Worm (Caenorhabditis elegans): ENCODE results near the gene srz-15.

The srz-15 gene

DNA sequence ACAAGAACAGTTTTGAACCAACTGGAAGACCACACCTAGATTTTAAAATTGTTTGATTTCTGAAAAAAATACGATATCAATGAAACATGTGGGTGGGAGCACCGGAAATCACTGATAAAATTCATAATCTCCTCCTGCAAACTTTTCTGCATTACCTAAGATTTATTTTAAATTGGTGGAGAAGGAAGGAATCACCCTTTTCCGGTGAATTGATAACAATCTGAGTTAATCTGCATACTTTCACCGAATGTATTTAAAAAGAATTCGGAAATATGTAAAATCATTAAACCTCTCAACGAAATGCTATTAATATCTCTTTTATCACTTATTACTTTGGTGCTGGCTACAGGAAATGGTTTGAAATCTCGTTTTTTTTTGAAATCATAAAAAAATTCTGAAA, 27.1 kb downstream of the srz-15 start, which contains the start of gene dct-19:
Gene dct-19 (plus strand): TSS at position 301 of the 400 bp plus-strand sequence.
- TF ChIP-seq nhr-21 (tag; optimal IDR thresholded peaks at IDR 0.05) (no peak), alr-1 (tag; optimal IDR thresholded peaks at IDR 0.05) (no peak), dmd-4 (tag; optimal IDR thresholded peaks at IDR 0.05) (no peak), F13H6.1 (tag; optimal IDR thresholded peaks at IDR 0.05) (no peak), ceh-82 (tag; optimal IDR thresholded peaks at IDR 0.05) (no peak), lsy-2 (tag; optimal IDR thresholded peaks at IDR 0.05) (no peak)

DNA sequence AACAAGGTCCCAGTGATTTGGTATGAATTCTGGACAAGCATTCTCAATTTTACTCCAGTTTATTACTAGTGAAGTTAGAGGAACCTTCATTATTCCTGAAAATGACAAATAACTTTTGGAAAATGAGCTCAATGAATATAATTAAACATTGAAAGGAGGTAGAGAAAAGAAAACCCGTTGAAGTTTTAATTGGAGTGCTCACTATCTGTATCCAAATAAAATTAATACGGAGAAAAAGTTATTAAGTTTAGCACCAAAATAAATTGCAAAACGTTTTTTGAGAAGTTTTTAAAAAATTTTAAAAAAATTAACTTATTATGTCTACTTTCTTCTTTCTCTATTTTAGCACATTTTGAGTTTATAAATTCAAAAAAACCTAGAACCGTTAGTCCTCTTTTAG, 30.9 kb downstream of the srz-15 start, which contains the start of gene F55G11.1:
Gene F55G11.1 (minus strand): TSS at position 101 of the 400 bp plus-strand sequence.
- TF ChIP-seq dmd-4 (tag; optimal IDR thresholded peaks at IDR 0.05) (no peak), mdl-1 (tag; optimal IDR thresholded peaks at IDR 0.05) (no peak), unc-62 (GFP tag; optimal IDR thresholded peaks at IDR 0.05) (no peak), R02D3.7 (tag; optimal IDR thresholded peaks at IDR 0.05) (no peak), alr-1 (tag; optimal IDR thresholded peaks at IDR 0.05) (no peak), snpc-4 (tag; optimal IDR thresholded peaks at IDR 0.05) (no peak), egl-27 (tag; optimal IDR thresholded peaks at IDR 0.05) (no peak), ama-1 (optimal IDR thresholded peaks at IDR 0.05) (no peak), mab-5 (tag; optimal IDR thresholded peaks at IDR 0.05) (no peak), aly-2 (tag; optimal IDR thresholded peaks at IDR 0.05) (no peak), ZK546.5 (tag; optimal IDR thresholded peaks at IDR 0.05) (no peak), ztf-11 (tag; optimal IDR thresholded peaks at IDR 0.05) (no peak), skn-1 (tag; optimal IDR thresholded peaks at IDR 0.05) (no peak), nhr-23 (tag; optimal IDR thresholded peaks at IDR 0.05) (no peak), sma-3 (GFP tag; optimal IDR thresholded peaks at IDR 0.05) (no peak), nhr-10 (tag; optimal IDR thresholded peaks at IDR 0.05) (no peak)

DNA sequence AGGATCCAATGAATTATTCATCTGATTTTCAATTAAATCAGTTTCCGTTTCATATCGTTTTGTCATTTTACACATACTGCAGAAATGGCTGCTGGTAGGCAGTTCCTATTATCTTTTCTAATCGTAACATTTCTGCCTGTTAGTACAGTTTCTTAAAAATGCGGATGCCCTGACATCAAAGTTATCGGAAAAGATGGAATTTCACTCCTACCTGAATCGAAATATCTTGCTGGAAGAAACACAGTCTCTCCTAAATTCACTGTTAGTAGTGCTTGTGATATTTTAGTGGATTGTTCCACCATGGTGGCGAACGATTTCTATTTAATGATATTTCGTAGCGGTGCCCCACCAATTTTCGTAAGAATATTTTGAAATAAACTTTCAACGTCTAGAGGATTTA, 32.9 kb downstream of the srz-15 start, which contains the start of gene F55G11.10:
Gene F55G11.10 (plus strand): TSS at position 301 of the 400 bp plus-strand sequence.
- TF ChIP-seq elt-3 (tag; optimal IDR thresholded peaks at IDR 0.05) = no peak
- no peak for TF ChIP-seq snpc-4 (tag; optimal IDR thresholded peaks at IDR 0.05)
- TF ChIP-seq ztf-4 (tag; optimal IDR thresholded peaks at IDR 0.05) = no peak
- TF ChIP-seq nhr-237 (tag; optimal IDR thresholded peaks at IDR 0.05) = no peak

DNA sequence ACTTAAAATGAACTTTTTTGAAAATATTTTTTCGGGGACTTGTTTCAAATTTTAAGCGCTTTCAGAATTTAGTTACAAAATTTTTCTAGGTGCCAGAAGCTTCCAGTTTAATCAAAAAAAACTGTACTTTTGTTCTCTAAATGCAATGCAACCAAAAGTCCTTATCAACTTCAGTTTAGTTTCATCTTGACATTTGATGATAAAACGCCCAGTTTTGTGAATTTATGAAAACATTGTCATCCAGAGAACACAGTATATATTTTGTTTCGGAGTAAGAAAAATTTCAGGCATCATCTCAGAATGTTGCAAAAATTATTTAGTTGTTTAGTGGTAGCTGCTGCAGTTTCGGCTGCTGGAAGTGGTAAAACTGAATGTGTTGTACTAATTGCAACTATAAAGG, 42.2 kb downstream of the srz-15 start, which contains the start of gene F55G11.6:
Gene F55G11.6 (plus strand): TSS at position 301 of the 400 bp plus-strand sequence.
- TF ChIP-seq lin-13 (GFP tag; optimal IDR thresholded peaks at IDR 0.05) (no peak), elt-1 (tag; optimal IDR thresholded peaks at IDR 0.05) (no peak), fos-1 (tag; optimal IDR thresholded peaks at IDR 0.05) (no peak), blmp-1 (tag; optimal IDR thresholded peaks at IDR 0.05; ENCODE audit: insufficient read depth) (no peak), sem-4 (tag; optimal IDR thresholded peaks at IDR 0.05) (no peak), ztf-4 (tag; optimal IDR thresholded peaks at IDR 0.05) (no peak), zag-1 (tag; optimal IDR thresholded peaks at IDR 0.05) (no peak), unc-55 (GFP tag; optimal IDR thresholded peaks at IDR 0.05) (no peak)

DNA sequence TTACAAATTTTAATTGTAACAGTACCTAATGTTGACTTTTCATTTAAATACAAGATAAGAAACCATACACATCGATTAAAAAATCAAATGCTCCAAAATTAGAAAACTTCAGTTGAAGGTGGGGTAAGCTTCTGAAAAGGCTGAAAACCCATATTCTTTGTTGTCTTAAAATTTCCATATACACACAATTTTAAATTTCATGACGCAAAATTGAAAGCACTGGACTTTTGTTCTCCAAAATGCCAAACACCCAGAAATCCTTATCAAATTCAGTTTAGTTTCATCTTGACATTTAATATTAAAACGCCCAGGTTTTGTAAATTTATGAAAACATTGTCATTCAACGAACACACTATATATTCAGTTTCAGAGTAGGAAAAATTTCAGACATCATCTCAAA, 44.6 kb downstream of the srz-15 start, which contains the start of gene F55G11.7:
Gene F55G11.7 (plus strand): TSS at position 301 of the 400 bp plus-strand sequence.
- TF ChIP-seq alr-1 (tag; optimal IDR thresholded peaks at IDR 0.05) = no peak
- TF ChIP-seq sma-9 (GFP tag; optimal IDR thresholded peaks at IDR 0.05) = no peak
- no peak for TF ChIP-seq sma-9 (tag; optimal IDR thresholded peaks at IDR 0.05)
- no peak for TF ChIP-seq elt-1 (tag; optimal IDR thresholded peaks at IDR 0.05)
- no peak for TF ChIP-seq gmeb-1 (tag; optimal IDR thresholded peaks at IDR 0.05)
- no peak for TF ChIP-seq ceh-16 (tag; optimal IDR thresholded peaks at IDR 0.05)
- TF ChIP-seq dmd-4 (tag; optimal IDR thresholded peaks at IDR 0.05) = no peak
- TF ChIP-seq skn-1 (tag; optimal IDR thresholded peaks at IDR 0.05) = no peak
- no peak for TF ChIP-seq ceh-82 (tag; optimal IDR thresholded peaks at IDR 0.05)
- TF ChIP-seq nhr-129 (tag; optimal IDR thresholded peaks at IDR 0.05) = no peak
- no peak for TF ChIP-seq C34F6.9 (tag; optimal IDR thresholded peaks at IDR 0.05)
- TF ChIP-seq ztf-4 (tag; optimal IDR thresholded peaks at IDR 0.05) = no peak
- TF ChIP-seq F13H6.1 (tag; optimal IDR thresholded peaks at IDR 0.05) = no peak
